Worm (Caenorhabditis elegans) whole organism, L2 larva: ENCODE results near the gene Y116A8C.29.

ENCODE experiments used
- elt-3 ChIP-seq: sonication (generic microtip); optimal IDR thresholded peaks from 2 replicates; lab custom pipeline; 2017; ENCODE audit warnings: missing biosample characterization, missing genetic modification characterization
- gmeb-1 ChIP-seq: fragments of 150-350 bp; optimal IDR thresholded peaks from 2 replicates; lab custom pipeline; 2014; ENCODE audit warnings: missing biosample characterization, missing genetic modification characterization
- lsy-2 ChIP-seq, 2 experiments: fragments of 150-350 bp in 1 of 2; sonication (generic microtip) in 1 of 2; optimal IDR thresholded peaks; 2 replicates each; lab custom pipeline; 2014 to 2017; ENCODE audit warnings: missing biosample characterization in 2 of 2, missing genetic modification characterization in 2 of 2
- unc-39 ChIP-seq: fragments of 150-350 bp; optimal IDR thresholded peaks from 2 replicates; lab custom pipeline; 2014; ENCODE audit warnings: missing biosample characterization, missing genetic modification characterization

DNA sequence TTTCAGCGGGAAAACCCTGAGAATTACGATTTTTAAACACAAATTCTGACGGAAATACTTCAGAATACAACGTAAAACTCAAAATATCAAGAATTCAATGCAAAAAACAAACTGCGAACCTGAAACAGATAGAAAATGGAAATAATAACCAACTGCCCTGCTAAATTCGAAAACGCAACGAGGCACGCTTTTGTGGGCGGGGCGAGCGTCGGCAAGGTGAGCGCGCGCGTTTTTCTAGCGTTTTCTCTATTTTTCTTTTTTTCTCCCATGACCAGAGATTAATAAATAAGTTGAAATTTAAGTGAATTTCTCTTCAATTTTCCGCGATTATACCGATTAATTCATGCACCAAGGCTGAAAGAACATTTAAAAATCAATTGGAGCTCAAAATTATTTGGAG lies 24.8 kb downstream of the Y116A8C.29 start, which contains the start of gene uaf-2:
- TF ChIP-seq elt-3 (no peak), unc-39 (no peak), lsy-2 (tag; optimal IDR thresholded peaks at IDR 0.05; lab: Kevin White, UChicago) (no peak), gmeb-1 (peak; percentile 10)
